Worm (Caenorhabditis elegans) whole organism, L2 larva: ENCODE results near the gene dsb-2.

Experiments used
- C34F6.9 ChIP-seq: fragments of 150-350 bp; optimal IDR thresholded peaks from 2 replicates; lab custom pipeline; 2014; ENCODE audit warnings: missing biosample characterization, missing genetic modification characterization
- R02D3.7 ChIP-seq: fragments of 150-350 bp; optimal IDR thresholded peaks from 2 replicates; lab custom pipeline; 2014; ENCODE audit warnings: missing biosample characterization, missing genetic modification characterization
- Y55F3AM.14 ChIP-seq: fragments of 200-800 bp; sonication (Bioruptor generic); optimal IDR thresholded peaks from 2 replicates; lab custom pipeline; 2018; ENCODE audit warnings: mild to moderate bottlenecking, missing genetic modification characterization, missing compliant biosample characterization
- aly-2 ChIP-seq: fragments of 150-350 bp; optimal IDR thresholded peaks from 2 replicates; lab custom pipeline; 2014; ENCODE audit warnings: missing biosample characterization, missing genetic modification characterization
- ama-1 ChIP-seq: fragments of 150-350 bp; optimal IDR thresholded peaks from 2 replicates; lab custom pipeline; 2018; ENCODE audit warnings: inconsistent platforms
- blmp-1 ChIP-seq: sonication (generic microtip); optimal IDR thresholded peaks from 2 replicates; lab custom pipeline; 2017; ENCODE audit warnings: missing genetic modification characterization, mild to moderate bottlenecking, missing compliant biosample characterization, antibody characterized with exemption, moderate library complexity; ENCODE audit not compliant: insufficient read depth
- crh-2 ChIP-seq: sonication (generic microtip); optimal IDR thresholded peaks from 2 replicates; lab custom pipeline; 2017; ENCODE audit warnings: missing biosample characterization, missing genetic modification characterization
- dmd-4 ChIP-seq: sonication (generic microtip); optimal IDR thresholded peaks from 2 replicates; lab custom pipeline; 2017; ENCODE audit warnings: missing biosample characterization, missing genetic modification characterization
- egl-27 ChIP-seq: sonication (generic microtip); optimal IDR thresholded peaks from 3 replicates; lab custom pipeline; 2017; ENCODE audit warnings: missing biosample characterization, missing genetic modification reagents, missing genetic modification characterization
- elt-1 ChIP-seq: fragments of 150-350 bp; optimal IDR thresholded peaks from 2 replicates; lab custom pipeline; 2014; ENCODE audit warnings: missing biosample characterization, missing genetic modification characterization
- elt-3 ChIP-seq: sonication (generic microtip); optimal IDR thresholded peaks from 2 replicates; lab custom pipeline; 2017; ENCODE audit warnings: missing biosample characterization, missing genetic modification characterization
- lin-11 ChIP-seq: fragments of 150-350 bp; sonication (generic microtip); optimal IDR thresholded peaks from 2 replicates; lab custom pipeline; 2014; ENCODE audit warnings: missing biosample characterization, missing genetic modification characterization, inconsistent platforms, mixed read lengths
- lin-39 ChIP-seq: fragments of 150-350 bp; optimal IDR thresholded peaks from 2 replicates; lab custom pipeline; 2014; ENCODE audit warnings: missing biosample characterization, missing genetic modification reagents, missing genetic modification characterization
- lsy-2 ChIP-seq, 2 experiments: fragments of 150-350 bp in 1 of 2; sonication (generic microtip) in 1 of 2; optimal IDR thresholded peaks; 2 replicates each; lab custom pipeline; 2014 to 2017; ENCODE audit warnings: missing biosample characterization in 2 of 2, missing genetic modification characterization in 2 of 2
- mab-5 ChIP-seq: fragments of 150-350 bp; optimal IDR thresholded peaks from 2 replicates; lab custom pipeline; 2014; ENCODE audit warnings: missing biosample characterization, missing genetic modification characterization
- nhr-10 ChIP-seq: sonication (generic microtip); optimal IDR thresholded peaks from 2 replicates; lab custom pipeline; 2017; ENCODE audit warnings: missing biosample characterization, missing genetic modification characterization
- nhr-11 ChIP-seq: fragments of 150-350 bp; optimal IDR thresholded peaks from 2 replicates; lab custom pipeline; 2014; ENCODE audit warnings: missing biosample characterization, missing genetic modification characterization
- nhr-129 ChIP-seq: fragments of 150-350 bp; optimal IDR thresholded peaks from 2 replicates; lab custom pipeline; 2014; ENCODE audit warnings: missing biosample characterization, missing genetic modification characterization
- nhr-21 ChIP-seq: fragments of 150-350 bp; optimal IDR thresholded peaks from 2 replicates; lab custom pipeline; 2014; ENCODE audit warnings: missing biosample characterization, missing genetic modification characterization
- nhr-23 ChIP-seq: fragments of 150-350 bp; optimal IDR thresholded peaks from 2 replicates; lab custom pipeline; 2014; ENCODE audit warnings: missing biosample characterization, missing genetic modification reagents, missing genetic modification characterization
- nhr-237 ChIP-seq: fragments of 150-350 bp; optimal IDR thresholded peaks from 2 replicates; lab custom pipeline; 2014; ENCODE audit warnings: missing biosample characterization, missing genetic modification characterization
- nhr-77 ChIP-seq: fragments of 150-350 bp; optimal IDR thresholded peaks from 2 replicates; lab custom pipeline; 2014; ENCODE audit warnings: missing biosample characterization, missing genetic modification characterization
- peb-1 ChIP-seq: fragments of 150-350 bp; optimal IDR thresholded peaks from 2 replicates; lab custom pipeline; 2014; ENCODE audit warnings: missing biosample characterization, missing genetic modification characterization
- sem-4 ChIP-seq: fragments of 150-350 bp; optimal IDR thresholded peaks from 2 replicates; lab custom pipeline; 2014; ENCODE audit warnings: missing biosample characterization, missing genetic modification reagents, missing genetic modification characterization
- sma-3 ChIP-seq: sonication (generic microtip); optimal IDR thresholded peaks from 2 replicates; lab custom pipeline; 2016; ENCODE audit warnings: missing genetic modification reagents, missing genetic modification characterization, missing compliant biosample characterization
- snpc-4 ChIP-seq: fragments of 150-350 bp; optimal IDR thresholded peaks from 2 replicates; lab custom pipeline; 2014; ENCODE audit warnings: missing biosample characterization, missing genetic modification characterization
- unc-55 ChIP-seq: fragments of 150-350 bp; sonication (generic microtip); optimal IDR thresholded peaks from 3 replicates; lab custom pipeline; 2014; ENCODE audit warnings: missing biosample characterization, missing genetic modification reagents, missing genetic modification characterization
- unc-62 ChIP-seq: fragments of 150-350 bp; optimal IDR thresholded peaks from 2 replicates; lab custom pipeline; 2014; ENCODE audit warnings: missing biosample characterization, missing genetic modification reagents, missing genetic modification characterization
- ztf-11 ChIP-seq: sonication (generic microtip); optimal IDR thresholded peaks from 2 replicates; lab custom pipeline; 2017; ENCODE audit warnings: missing biosample characterization, missing genetic modification characterization

dsb-2 gene

ce11 chrII:14451934-14452333 is 41.0 kb downstream of the dsb-2 start:
- TF ChIP-seq nhr-23 (no peak), peb-1 (tag; lab: Kevin White, UChicago) (no peak), crh-2 (tag; lab: Kevin White, UChicago) (no peak), ztf-11 (no peak), nhr-129 (no peak), sem-4 (tag; lab: Kevin White, UChicago) (no peak), lin-39 (tag; lab: Kevin White, UChicago) (no peak), unc-62 (GFP tag; lab: Kevin White, UChicago) (no peak), nhr-11 (tag; lab: Kevin White, UChicago) (no peak), lin-11 (no peak), elt-1 (tag; lab: Kevin White, UChicago) (no peak), R02D3.7 (tag; lab: Kevin White, UChicago) (no peak), dmd-4 (tag; lab: Kevin White, UChicago) (no peak), snpc-4 (no peak), unc-55 (GFP tag; lab: Kevin White, UChicago) (no peak), nhr-237 (tag; lab: Kevin White, UChicago) (no peak), egl-27 (tag; lab: Kevin White, UChicago) (no peak), ama-1 (no peak), Y55F3AM.14 (GFP tag; lab: Kevin White, UChicago) (no peak)
- TF ChIP-seq, all 48 proteins: peak for 0

- TF ChIP-seq blmp-1 (tag; lab: Kevin White, UChicago) (no peak), nhr-11 (tag; lab: Kevin White, UChicago) (no peak), C34F6.9 (no peak), lsy-2 (tag; optimal IDR thresholded peaks at IDR 0.05; lab: Kevin White, UChicago) (no peak), nhr-10 (tag; lab: Kevin White, UChicago) (no peak), nhr-21 (no peak), unc-55 (GFP tag; lab: Kevin White, UChicago) (no peak), mab-5 (tag; lab: Kevin White, UChicago) (no peak), nhr-77 (tag; lab: Kevin White, UChicago) (no peak), sma-3 (GFP tag; lab: Kevin White, UChicago) (no peak), nhr-237 (tag; lab: Kevin White, UChicago) (no peak), egl-27 (tag; lab: Kevin White, UChicago) (no peak), elt-3 (tag; lab: Kevin White, UChicago) (no peak), aly-2 (no peak), ztf-11 (no peak)
Observed at ce11 chrII:14455332-14455731, 44.4 kb downstream of the dsb-2 start, which contains the start of gene dmsr-6. TSS of gene dmsr-6 (plus strand) at chrII:14455632.
